Fruit fly (Drosophila melanogaster) ovary, adult (tissue): ENCODE data around the gene CG8664.

Experiments used
- CG17801 ChIP-seq: fragments of 200-800 bp; optimal IDR thresholded peaks from 2 replicates; lab custom pipeline; 2019; ENCODE audit warnings: missing biosample characterization, mild to moderate bottlenecking, missing genetic modification characterization, moderate library complexity; ENCODE audit not compliant: partially characterized antibody

The CG8664 gene

dm6 chrX:17298900-17299836, 16.6 kb upstream of the CG8664 start:
- TF ChIP-seq CG17801 (GFP tag; lab: Kevin White, UChicago) = peak; percentile 82

dm6 chrX:17297924-17298591, 15.5 kb upstream of the CG8664 start:
- TF ChIP-seq CG17801 (GFP tag; lab: Kevin White, UChicago) = no peak

- peak; percentile 68 for TF ChIP-seq CG17801 (GFP tag; lab: Kevin White, UChicago)
These were observed 14.7 kb upstream of the CG8664 start for dm6 chrX:17297070-17297689.

- TF ChIP-seq CG17801 (GFP tag; lab: Kevin White, UChicago) = no peak
These were observed 13.9 kb upstream of the CG8664 start for dm6 chrX:17296283-17297069.

DNA sequence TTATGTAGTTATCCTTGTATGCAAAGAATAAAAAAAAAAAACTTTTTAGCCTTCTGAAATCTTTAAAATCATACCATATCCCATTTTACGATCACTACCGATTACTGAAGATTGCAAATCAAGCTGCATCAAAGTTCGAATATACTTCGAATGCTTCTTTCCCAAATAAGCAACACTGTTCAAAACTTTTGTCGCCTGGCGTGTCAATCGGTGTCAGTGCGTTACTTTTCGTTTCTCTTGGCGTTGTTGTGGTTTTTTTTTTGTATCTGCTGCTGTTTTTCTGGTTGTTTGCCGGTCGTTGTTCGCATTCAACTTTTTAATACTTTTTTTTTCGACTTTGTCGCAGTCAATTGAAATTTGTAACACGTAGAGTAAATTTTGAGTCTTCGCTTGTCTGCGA, 12.5 kb upstream of the CG8664 start:
- TF ChIP-seq CG17801 (GFP tag; lab: Kevin White, UChicago) = no peak

DNA sequence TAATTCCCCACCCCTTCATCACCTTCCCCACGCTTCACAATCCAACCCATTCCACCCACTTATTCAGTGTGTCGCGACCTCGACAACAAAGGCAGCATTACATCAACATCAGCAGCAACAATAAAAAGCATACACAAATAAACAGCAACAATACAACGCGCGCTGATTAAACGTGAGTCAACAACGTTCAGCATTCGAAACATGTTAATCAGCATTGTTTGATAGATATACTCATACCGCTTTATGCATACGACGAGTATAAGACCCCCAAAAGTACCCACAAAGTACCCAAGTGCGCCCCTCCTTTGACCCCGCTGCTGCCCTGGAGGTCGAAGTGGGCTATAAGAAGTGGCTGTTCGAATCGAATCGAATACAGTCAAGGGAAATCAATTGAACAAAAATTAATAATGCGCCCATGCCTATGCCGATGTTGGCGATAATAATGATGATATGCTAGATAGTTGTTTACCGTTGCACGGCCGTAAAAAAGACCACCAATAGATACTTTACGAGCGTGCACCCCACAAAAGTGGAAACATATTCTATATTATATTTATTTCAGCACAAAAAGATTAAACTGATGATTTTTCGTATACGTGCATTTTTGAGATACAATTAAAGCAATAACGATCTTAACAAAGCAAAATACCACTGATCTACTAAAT, 11.8 kb upstream of the CG8664 start:
- TF ChIP-seq CG17801 (GFP tag; lab: Kevin White, UChicago) = no peak

dm6 chrX:17293385-17293784, 10.9 kb upstream of the CG8664 start:
- peak; percentile 80 for TF ChIP-seq CG17801 (GFP tag; lab: Kevin White, UChicago)

DNA sequence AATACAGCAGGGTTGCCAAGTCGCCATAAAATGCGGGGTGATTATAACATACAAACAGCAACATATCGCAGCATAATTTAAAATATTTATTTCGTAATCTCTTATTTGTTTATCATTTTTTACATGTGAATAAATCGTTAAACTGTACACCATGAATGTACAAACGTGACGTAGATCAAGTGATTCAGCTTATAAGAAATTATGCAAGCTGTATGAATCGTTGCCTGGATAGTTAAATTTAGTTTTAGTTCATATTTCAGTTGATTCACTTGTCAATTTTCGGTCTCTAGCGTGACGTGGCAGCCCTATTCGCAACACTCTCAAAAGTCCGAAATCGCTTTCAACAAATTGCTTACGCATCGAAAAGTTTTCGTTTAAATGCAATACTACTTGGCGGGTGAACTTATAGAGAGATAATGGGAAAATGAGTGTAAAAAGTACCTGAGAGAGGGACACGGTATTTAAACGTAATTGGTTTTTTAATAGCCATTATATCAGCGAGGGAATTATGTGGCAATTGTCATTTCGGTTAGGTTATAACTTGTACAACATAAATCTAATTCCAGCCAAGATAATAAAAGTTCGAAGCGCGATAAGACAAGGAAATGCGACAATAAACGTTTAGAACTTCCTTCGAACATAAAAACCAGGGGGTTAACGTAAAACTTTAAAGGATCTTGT, 9.7 kb upstream of the CG8664 start:
- TF ChIP-seq CG17801 (GFP tag; lab: Kevin White, UChicago) = peak; percentile 96

- no peak for TF ChIP-seq CG17801 (GFP tag; lab: Kevin White, UChicago)
These were observed 8.5 kb upstream of the CG8664 start for dm6 chrX:17290960-17291432.

- TF ChIP-seq CG17801 (GFP tag; lab: Kevin White, UChicago) = no peak
These were observed 7.8 kb upstream of the CG8664 start for dm6 chrX:17290154-17290959.

dm6 chrX:17289225-17289624, 6.7 kb upstream of the CG8664 start:
- TF ChIP-seq CG17801 (GFP tag; lab: Kevin White, UChicago) = no peak

DNA sequence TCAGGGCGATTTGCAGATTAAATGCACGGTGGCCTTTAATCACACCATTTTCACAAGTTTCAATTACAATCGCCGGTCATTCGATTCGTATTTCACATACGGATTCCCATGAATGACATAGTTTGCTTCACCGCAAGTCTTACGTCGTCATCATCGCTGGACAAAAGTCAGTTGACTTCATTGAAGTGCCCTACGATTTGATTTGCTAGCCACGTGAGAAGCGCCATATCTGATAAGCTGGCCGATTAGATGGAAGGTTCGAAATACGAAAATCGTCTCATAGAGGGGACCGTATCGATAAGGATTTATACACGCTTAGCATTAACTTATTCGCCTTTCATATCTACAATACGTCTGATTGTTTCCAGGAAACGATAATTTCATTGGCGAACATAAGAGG, 2.5 kb upstream of the CG8664 start:
- no peak for TF ChIP-seq CG17801 (GFP tag; lab: Kevin White, UChicago)

DNA sequence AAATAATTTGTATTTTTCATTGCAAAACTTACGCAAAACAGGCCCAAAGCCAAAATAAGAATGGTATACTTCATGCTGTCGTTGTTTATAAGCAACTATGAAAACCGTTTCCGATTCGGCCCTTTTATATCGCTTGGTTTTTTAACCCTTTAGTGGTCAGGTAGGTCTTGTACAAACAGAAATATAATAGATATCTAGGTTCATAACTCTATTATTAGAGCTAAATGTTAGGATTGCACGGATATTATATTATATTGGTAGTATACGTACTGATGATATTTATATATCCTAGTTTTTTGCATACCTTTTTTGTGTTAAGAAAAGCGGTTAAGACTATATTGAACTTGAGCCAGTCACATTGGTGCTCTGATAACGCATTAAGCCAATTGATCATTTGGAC, 1.9 kb upstream of the CG8664 start, which contains the start of gene CG8661:
Gene CG8661 (minus strand): TSS at position 101 of the 400 bp plus-strand sequence.
- TF ChIP-seq CG17801 (GFP tag; lab: Kevin White, UChicago) = no peak
